Fruit fly (Drosophila melanogaster) whole organism, embryonic: ENCODE measurements around the gene CG34338.

Source experiments
- Atf6 ChIP-seq: fragments of 200-800 bp; sonication (Bioruptor generic); IDR thresholded peaks from 2 replicates; pipeline ENCODE4 v1.3.6; 2022; ENCODE audit warnings: missing biosample characterization, missing genetic modification characterization
- CG1529 ChIP-seq: fragments of 200-800 bp; sonication (Bioruptor generic); optimal IDR thresholded peaks from 3 replicates; lab custom pipeline; 2018; ENCODE audit warnings: missing biosample characterization, missing genetic modification characterization
- CG32772 ChIP-seq: fragments of 200-800 bp; sonication (Bioruptor generic); IDR thresholded peaks from 2 replicates; pipeline ENCODE4 v1.3.6; 2022; ENCODE audit warnings: missing biosample characterization, missing genetic modification characterization
- CG3995 ChIP-seq: fragments of 200-800 bp; sonication (Bioruptor generic); optimal IDR thresholded peaks from 3 replicates; lab custom pipeline; 2016; ENCODE audit warnings: missing biosample characterization, missing genetic modification characterization
- CG6683 ChIP-seq: fragments of 200-800 bp; sonication (Bioruptor generic); optimal IDR thresholded peaks from 2 replicates; lab custom pipeline; 2017; ENCODE audit warnings: missing biosample characterization, mild to moderate bottlenecking, missing genetic modification characterization, missing genetic modification reagents
- D ChIP-seq, 2 experiments: fragments of 200-800 bp in 1 of 2; fragments of >200 bp in 1 of 2; sonication (Bioruptor generic) in 1 of 2; optimal IDR thresholded peaks; 2 replicates in 1 of 2; 3 replicates in 1 of 2; lab custom pipeline; 2017; ENCODE audit warnings: mild to moderate bottlenecking in 1 of 2, missing biosample characterization in 1 of 2, missing genetic modification characterization in 1 of 2, missing genetic modification reagents in 1 of 2
- Hmx ChIP-seq: fragments of 200-800 bp; sonication (Bioruptor generic); optimal IDR thresholded peaks from 2 replicates; lab custom pipeline; 2016; ENCODE audit warnings: missing biosample characterization, missing genetic modification characterization
- MTF-1 ChIP-seq: fragments of 200-800 bp; sonication (Bioruptor generic); optimal IDR thresholded peaks from 2 replicates; lab custom pipeline; 2018; ENCODE audit warnings: missing biosample characterization, mild to moderate bottlenecking, missing genetic modification characterization, borderline replicate concordance
- gcm2 ChIP-seq: fragments of 200-800 bp; sonication (Bioruptor generic); optimal IDR thresholded peaks from 2 replicates; lab custom pipeline; 2016; ENCODE audit warnings: missing biosample characterization, missing genetic modification characterization
- lilli ChIP-seq: fragments of 200-800 bp; sonication (Bioruptor generic); optimal IDR thresholded peaks from 3 replicates; lab custom pipeline; 2016; ENCODE audit warnings: missing biosample characterization, missing genetic modification characterization
- sob ChIP-seq: fragments of 200-800 bp; sonication (Bioruptor generic); IDR thresholded peaks from 2 replicates; pipeline ENCODE4 v1.3.6; 2022; ENCODE audit warnings: missing biosample characterization, missing genetic modification characterization
- usp ChIP-seq: fragments of >200 bp; optimal IDR thresholded peaks from 2 replicates; lab custom pipeline; 2017; ENCODE audit warnings: missing biosample characterization, missing genetic modification characterization

- peak; percentile 77 for TF ChIP-seq CG32772 (GFP tag; lab: Robert Waterston, UW)
- TF ChIP-seq CG6683 (GFP tag; lab: Kevin White, UChicago), result no peak
- peak; percentile 28 for TF ChIP-seq Hmx (GFP tag; lab: Kevin White, UChicago)
- peak; percentile 85 for TF ChIP-seq sob (GFP tag; lab: Robert Waterston, UW)
- TF ChIP-seq CG3995 (GFP tag; lab: Kevin White, UChicago), result peak; percentile 55
- TF ChIP-seq Atf6 (GFP tag; lab: Robert Waterston, UW), result peak; percentile 85
- no peak for TF ChIP-seq usp (GFP tag; lab: Kevin White, UChicago)
- no peak for TF ChIP-seq MTF-1 (GFP tag; lab: Kevin White, UChicago)
- no peak for TF ChIP-seq CG1529 (GFP tag; lab: Kevin White, UChicago)
- TF ChIP-seq gcm2 (GFP tag; lab: Kevin White, UChicago), result peak; percentile 54
- no peak for TF ChIP-seq D (optimal IDR thresholded peaks at IDR 0.05; lab: Kevin White, UChicago)
- TF ChIP-seq D (GFP tag; optimal IDR thresholded peaks at IDR 0.05; lab: Kevin White, UChicago), result peak; percentile 20
- peak; percentile 89 for TF ChIP-seq lilli (GFP tag; lab: Kevin White, UChicago)
These were observed 34.2 kb upstream of the CG34338 start, which contains the start of the genes Pdp and Rab39 for dm6 chrX:7734131-7734930.
